Worm (Caenorhabditis elegans): ENCODE data around the gene B0285.6.

The B0285.6 gene

DNA sequence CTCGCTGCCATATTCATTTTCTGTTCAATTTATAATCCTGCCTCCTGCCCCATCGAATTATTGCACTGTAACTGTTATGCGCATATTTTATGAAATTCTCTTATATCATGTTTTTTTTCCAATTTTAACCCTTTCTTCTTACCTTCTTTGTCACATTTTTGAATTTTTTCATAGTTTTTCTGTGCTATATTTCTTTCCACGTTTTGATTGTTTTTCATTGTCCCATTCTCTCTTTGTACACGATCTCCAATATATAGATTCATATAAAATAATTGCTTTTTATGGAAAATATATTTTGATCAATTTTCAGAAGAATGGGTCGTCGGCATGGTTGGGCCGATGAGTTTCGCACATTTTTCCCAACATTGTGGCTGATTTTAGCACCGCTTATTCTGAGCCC is at the start of gene B0285.6:
TSS of gene B0285.6 (plus strand) at position 301 of the 400 bp plus-strand sequence.
- TF ChIP-seq mep-1 (tag; optimal IDR thresholded peaks at IDR 0.05) = no peak
- TF ChIP-seq F26F4.8 (GFP tag; conservative IDR thresholded peaks at IDR 0.05) = no peak
- TF ChIP-seq T26A8.4 (GFP tag; IDR thresholded peaks at IDR 0.05) = no peak
- TF ChIP-seq ama-1 (optimal IDR thresholded peaks at IDR 0.05) = no peak
- TF ChIP-seq mxl-3 (GFP tag; optimal IDR thresholded peaks at IDR 0.05) = no peak
- TF ChIP-seq hif-1 (tag; optimal IDR thresholded peaks at IDR 0.05) = no peak
- no peak for TF ChIP-seq madf-5 (GFP tag; IDR thresholded peaks at IDR 0.05)
- TF ChIP-seq nhr-10 (tag; optimal IDR thresholded peaks at IDR 0.05) = no peak
- no peak for TF ChIP-seq Y48G9A.11 (GFP tag; IDR thresholded peaks at IDR 0.05)
- TF ChIP-seq madf-9 (GFP tag; conservative IDR thresholded peaks at IDR 0.05) = no peak
- TF ChIP-seq lsy-2 (tag; optimal IDR thresholded peaks at IDR 0.05) = no peak
- TF ChIP-seq nhr-111 (GFP tag; optimal IDR thresholded peaks at IDR 0.05) = no peak
- TF ChIP-seq F49E8.2 (tag; optimal IDR thresholded peaks at IDR 0.05; ENCODE audit: borderline replicate concordance) = no peak
- TF ChIP-seq pha-4 (GFP tag; IDR thresholded peaks at IDR 0.05) = no peak
- no peak for TF ChIP-seq pha-4 (tag; optimal IDR thresholded peaks at IDR 0.05)
- TF ChIP-seq egl-27 (tag; optimal IDR thresholded peaks at IDR 0.05) = no peak
- no peak for TF ChIP-seq daf-12 (tag; optimal IDR thresholded peaks at IDR 0.05)
- no peak for TF ChIP-seq ceh-62 (tag; optimal IDR thresholded peaks at IDR 0.05)
- TF ChIP-seq rbr-2 (tag; optimal IDR thresholded peaks at IDR 0.05) = no peak
- TF ChIP-seq unc-39 (tag; optimal IDR thresholded peaks at IDR 0.05) = no peak

- TF ChIP-seq lsy-2 (tag; optimal IDR thresholded peaks at IDR 0.05) = peak in 1 of 2 experiments; percentile 28
- no peak for TF ChIP-seq F26F4.8 (GFP tag; conservative IDR thresholded peaks at IDR 0.05)
- TF ChIP-seq nhr-6 (tag; optimal IDR thresholded peaks at IDR 0.05) = no peak
- TF ChIP-seq nhr-25 (tag; optimal IDR thresholded peaks at IDR 0.05; ENCODE audit: borderline replicate concordance, insufficient read depth) = no peak
- no peak for TF ChIP-seq dmd-6 (GFP tag; IDR thresholded peaks at IDR 0.05)
- TF ChIP-seq ceh-20 (GFP tag; IDR thresholded peaks at IDR 0.05) = no peak
- no peak for TF ChIP-seq ZK546.5 (tag; optimal IDR thresholded peaks at IDR 0.05)
- TF ChIP-seq fos-1 (tag; optimal IDR thresholded peaks at IDR 0.05) = no peak
- peak in 1 of 2 experiments; percentile 30 for TF ChIP-seq daf-16 (GFP tag; optimal IDR thresholded peaks at IDR 0.05)
- TF ChIP-seq daf-16 (tag; optimal IDR thresholded peaks at IDR 0.05) = peak; percentile 23
Measured at ce11 chrIII:4300989-4301498, 48.9 kb upstream of the B0285.6 start, which contains the start of gene R10E4.11. Gene R10E4.11, minus strand, starts transcription at chrIII:4301039.

- TF ChIP-seq ztf-7 (tag; optimal IDR thresholded peaks at IDR 0.05) = no peak
- no peak for TF ChIP-seq unc-62 (GFP tag; optimal IDR thresholded peaks at IDR 0.05 in 1 of 2)
- no peak for TF ChIP-seq unc-62 (tag; optimal IDR thresholded peaks at IDR 0.05)
- no peak for TF ChIP-seq lin-1 (GFP tag; IDR thresholded peaks at IDR 0.05)
- TF ChIP-seq unc-130 (GFP tag; optimal IDR thresholded peaks at IDR 0.05) = no peak
- TF ChIP-seq lin-13 (GFP tag; optimal IDR thresholded peaks at IDR 0.05) = no peak
- TF ChIP-seq hif-1 (tag; optimal IDR thresholded peaks at IDR 0.05) = no peak
- no peak for TF ChIP-seq nhr-25 (tag; optimal IDR thresholded peaks at IDR 0.05; ENCODE audit: borderline replicate concordance, insufficient read depth)
- TF ChIP-seq dve-1 (tag; optimal IDR thresholded peaks at IDR 0.05; ENCODE audit: insufficient read depth) = no peak
- no peak for TF ChIP-seq dmd-6 (GFP tag; IDR thresholded peaks at IDR 0.05)
- no peak for TF ChIP-seq lin-29 (GFP tag; IDR thresholded peaks at IDR 0.05)
- no peak for TF ChIP-seq hmg-1.1 (GFP tag; IDR thresholded peaks at IDR 0.05)
- no peak for TF ChIP-seq dmd-9 (GFP tag; IDR thresholded peaks at IDR 0.05)
Measured at ce11 chrIII:4302293-4302692, 47.6 kb upstream of the B0285.6 start, which contains the start of gene R10E4.9. Gene R10E4.9, minus strand, starts transcription at chrIII:4302393.

Data from whole organism, L4 larva.